Fruit fly (Drosophila melanogaster) whole organism: ENCODE data around the gene CG33325.

Source experiments
- CG8478 ChIP-seq: fragments of >200 bp; optimal IDR thresholded peaks from 2 replicates; lab custom pipeline; 2018; ENCODE audit warnings: inconsistent platforms
- Dll ChIP-seq: fragments of >200 bp; optimal IDR thresholded peaks from 2 replicates; lab custom pipeline; 2017
- EcR ChIP-seq, 2 experiments: fragments of >200 bp; optimal IDR thresholded peaks; 2 replicates each; lab custom pipeline; 2017; ENCODE audit warnings: missing biosample characterization in 2 of 2, missing genetic modification characterization in 2 of 2, missing genetic modification reagents in 2 of 2
- pan ChIP-seq: fragments of >200 bp; optimal IDR thresholded peaks from 2 replicates; lab custom pipeline; 2017
- psq ChIP-seq: fragments of >200 bp; optimal IDR thresholded peaks from 2 replicates; lab custom pipeline; 2017
- usp ChIP-seq: fragments of >200 bp; optimal IDR thresholded peaks from 2 replicates; lab custom pipeline; 2017; ENCODE audit warnings: missing biosample characterization, missing genetic modification characterization, mixed read lengths

Gene CG33325

DNA sequence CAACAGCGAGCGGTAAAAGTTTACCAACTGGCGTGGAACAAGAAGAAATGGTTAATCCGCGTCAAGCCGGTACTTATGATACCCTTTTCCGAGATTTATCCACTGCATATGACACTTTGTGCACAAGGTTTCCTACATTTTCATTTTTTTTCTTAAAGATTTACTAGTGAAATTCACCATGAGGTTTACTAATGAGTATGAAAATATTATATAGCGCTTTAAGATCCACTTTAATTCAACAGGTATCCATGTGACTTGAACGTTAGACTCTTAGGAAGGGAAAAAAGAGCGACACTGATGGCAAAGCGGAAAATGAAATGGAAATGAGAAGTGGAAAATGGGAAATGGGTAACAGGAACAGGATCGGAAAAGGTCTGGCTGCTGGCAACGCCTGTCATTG, 41.2 kb downstream of the CG33325 start:
- TF ChIP-seq pan (lab: Kevin White, UChicago) (no peak), Dll (no peak), CG8478 (lab: Kevin White, UChicago) (no peak), psq (lab: Kevin White, UChicago) (no peak), usp (GFP tag; lab: Kevin White, UChicago) (no peak), EcR (GFP tag; optimal IDR thresholded peaks at IDR 0.05; lab: Kevin White, UChicago) (no peak)

dm6 chr3R:8635778-8636177, 44.1 kb downstream of the CG33325 start, which contains the start of gene Or85e:
Gene Or85e (minus strand): TSS chr3R:8635878.
- TF ChIP-seq usp (GFP tag; lab: Kevin White, UChicago), result no peak
- no peak for TF ChIP-seq pan (lab: Kevin White, UChicago)
- no peak for TF ChIP-seq Dll
- no peak for TF ChIP-seq CG8478 (lab: Kevin White, UChicago)
- no peak for TF ChIP-seq EcR (GFP tag; optimal IDR thresholded peaks at IDR 0.05; lab: Kevin White, UChicago)
